Worm (Caenorhabditis elegans): ENCODE data around the gene pept-1.

DNA sequence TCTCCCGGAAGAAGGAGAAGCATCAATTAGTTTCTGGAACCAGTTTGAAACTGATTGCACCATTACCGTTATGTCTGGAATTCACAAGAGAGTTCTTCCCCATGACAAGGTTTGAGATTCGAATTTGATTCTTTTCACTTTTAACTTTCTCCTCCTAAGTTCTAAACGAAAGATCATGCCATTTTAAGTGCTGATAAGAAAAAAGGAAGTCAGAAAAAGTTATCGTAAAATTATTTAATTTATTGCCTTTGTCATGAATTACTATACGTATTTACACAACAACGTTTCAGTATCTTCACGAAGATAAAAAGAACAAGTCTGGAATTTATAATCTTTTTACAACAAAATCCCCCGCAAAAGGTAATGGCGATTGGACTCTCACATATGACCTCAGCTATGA lies 3.5 kb downstream of the pept-1 start:
- TF ChIP-seq nhr-80 (tag; optimal IDR thresholded peaks at IDR 0.05), result peak; percentile 37
- TF ChIP-seq ZK185.1 (tag; optimal IDR thresholded peaks at IDR 0.05; ENCODE audit: poor library complexity, severe bottlenecking), result no peak
- no peak for TF ChIP-seq Y53G8AR.9 (GFP tag; conservative IDR thresholded peaks at IDR 0.05)
- TF ChIP-seq F49E8.2 (tag; optimal IDR thresholded peaks at IDR 0.05; ENCODE audit: insufficient read depth), result no peak
- no peak for TF ChIP-seq lsy-27 (tag; optimal IDR thresholded peaks at IDR 0.05; ENCODE audit: borderline replicate concordance, insufficient read depth)
- TF ChIP-seq nhr-120 (GFP tag; IDR thresholded peaks at IDR 0.05), result no peak
- no peak for TF ChIP-seq ets-4 (GFP tag; optimal IDR thresholded peaks at IDR 0.05)

Data from whole organism, young adult.